Worm (Caenorhabditis elegans) whole organism, L4 larva: Measurements from ENCODE around the gene ceh-14.

Source experiments
- daf-12 ChIP-seq: fragments of 150-350 bp; optimal IDR thresholded peaks from 2 replicates; lab custom pipeline; 2014; ENCODE audit warnings: missing biosample characterization, missing genetic modification reagents, missing genetic modification characterization
- daf-8 ChIP-seq: fragments of 200-800 bp; sonication (Bioruptor generic); IDR thresholded peaks from 2 replicates; pipeline ENCODE4 v1.3.6; 2022; ENCODE audit warnings: missing genetic modification characterization, missing compliant biosample characterization
- duxl-1 ChIP-seq: sonication (generic microtip); optimal IDR thresholded peaks from 2 replicates; lab custom pipeline; 2016; ENCODE audit warnings: mild to moderate bottlenecking, missing genetic modification characterization, moderate library complexity, missing compliant biosample characterization; ENCODE audit not compliant: poor library complexity
- dve-1 ChIP-seq: sonication (generic microtip); optimal IDR thresholded peaks from 2 replicates; lab custom pipeline; 2017; ENCODE audit warnings: antibody characterized with exemption, mild to moderate bottlenecking, missing genetic modification characterization, missing compliant biosample characterization; ENCODE audit not compliant: insufficient read depth
- mdt-29 ChIP-seq: fragments of 200-800 bp; sonication (Bioruptor generic); IDR thresholded peaks from 2 replicates; pipeline ENCODE4 v1.3.6; 2022; ENCODE audit warnings: missing genetic modification reagents, missing genetic modification characterization, missing compliant biosample characterization
- nhr-102 ChIP-seq: sonication (generic microtip); optimal IDR thresholded peaks from 2 replicates; lab custom pipeline; 2016; ENCODE audit warnings: mild to moderate bottlenecking, missing genetic modification characterization, moderate library complexity, missing compliant biosample characterization
- nhr-28 ChIP-seq: fragments of 150-350 bp; optimal IDR thresholded peaks from 2 replicates; lab custom pipeline; 2014; ENCODE audit warnings: missing biosample characterization, missing genetic modification characterization
- saeg-2 ChIP-seq: fragments of 200-800 bp; sonication (Bioruptor generic); IDR thresholded peaks from 2 replicates; pipeline ENCODE4 v1.3.6; 2022; ENCODE audit warnings: missing genetic modification reagents, missing genetic modification characterization, missing compliant biosample characterization
- tag-97 ChIP-seq: fragments of 200-800 bp; sonication (Bioruptor generic); IDR thresholded peaks from 2 replicates; pipeline ENCODE4 v1.3.6; 2022; ENCODE audit warnings: missing genetic modification characterization, missing compliant biosample characterization
- unc-130 ChIP-seq: sonication (generic microtip); optimal IDR thresholded peaks from 2 replicates; lab custom pipeline; 2016; ENCODE audit warnings: missing genetic modification reagents, missing genetic modification characterization, missing compliant biosample characterization
- zip-11 ChIP-seq: fragments of 200-800 bp; sonication (Bioruptor generic); IDR thresholded peaks from 2 replicates; pipeline ENCODE4 v1.3.6; 2022; ENCODE audit warnings: missing genetic modification characterization, missing compliant biosample characterization

- TF ChIP-seq dve-1 (tag; lab: Kevin White, UChicago) (no peak), tag-97 (no peak), unc-130 (GFP tag; lab: Kevin White, UChicago) (no peak), saeg-2 (GFP tag; lab: Robert Waterston, UW) (no peak), zip-11 (no peak), daf-8 (GFP tag; lab: Robert Waterston, UW) (no peak), nhr-102 (tag; lab: Kevin White, UChicago) (no peak), mdt-29 (GFP tag; lab: Robert Waterston, UW) (no peak), daf-12 (tag; lab: Kevin White, UChicago) (no peak), nhr-28 (tag; lab: Kevin White, UChicago) (no peak), duxl-1 (tag; lab: Kevin White, UChicago) (no peak)
Measured at ce11 chrX:7522595-7522994, 9.9 kb downstream of the ceh-14 start.
